Worm (Caenorhabditis elegans): ENCODE measurements around the gene C23G10.2.
A peak's percentile ranks its signal among the peaks of the same experiment; 100 is the strongest.

Gene C23G10.2

ce11 chrIII:6198378-6199234 is 9.3 kb upstream of the C23G10.2 start, which contains the start of the genes C23G10.7 and rpn-2 (continued):
- peak in 1 of 2 experiments; percentile 55 for TF ChIP-seq mdl-1 (tag; optimal IDR thresholded peaks at IDR 0.05)
- peak; percentile 13 for TF ChIP-seq lin-39 (tag; optimal IDR thresholded peaks at IDR 0.05)
- no peak for TF ChIP-seq aha-1 (tag; optimal IDR thresholded peaks at IDR 0.05)
- no peak for TF ChIP-seq hlh-4 (tag; optimal IDR thresholded peaks at IDR 0.05)
- TF ChIP-seq F16B12.6 (tag; optimal IDR thresholded peaks at IDR 0.05), result peak; percentile 52
- no peak for TF ChIP-seq aly-2 (tag; optimal IDR thresholded peaks at IDR 0.05)
- TF ChIP-seq sptf-1 (tag; optimal IDR thresholded peaks at IDR 0.05), result no peak
- TF ChIP-seq unc-98 (GFP tag; IDR thresholded peaks at IDR 0.05), result no peak
- TF ChIP-seq ets-5 (GFP tag; IDR thresholded peaks at IDR 0.05), result no peak
- no peak for TF ChIP-seq vab-15 (tag; optimal IDR thresholded peaks at IDR 0.05)
- peak; percentile 81 for TF ChIP-seq nhr-85 (tag)
- TF ChIP-seq dsc-1 (tag; optimal IDR thresholded peaks at IDR 0.05), result peak; percentile 71
- peak; percentile 72 for TF ChIP-seq nhr-20 (tag; optimal IDR thresholded peaks at IDR 0.05)
- TF ChIP-seq ama-1 (optimal IDR thresholded peaks at IDR 0.05), result peak; percentile 14

ce11 chrIII:6201325-6201724 is 6.5 kb upstream of the C23G10.2 start:
- TF ChIP-seq unc-98 (GFP tag; IDR thresholded peaks at IDR 0.05), result no peak
- no peak for TF ChIP-seq ets-5 (GFP tag; IDR thresholded peaks at IDR 0.05)
- TF ChIP-seq nhr-71 (tag; optimal IDR thresholded peaks at IDR 0.05), result no peak
- no peak for TF ChIP-seq lin-35 (GFP tag; optimal IDR thresholded peaks at IDR 0.05)
- TF ChIP-seq ces-1 (GFP tag; optimal IDR thresholded peaks at IDR 0.05), result no peak
- TF ChIP-seq nhr-11 (tag; optimal IDR thresholded peaks at IDR 0.05), result no peak
- no peak for TF ChIP-seq zag-1 (tag; optimal IDR thresholded peaks at IDR 0.05)
- no peak for TF ChIP-seq aha-1 (tag; optimal IDR thresholded peaks at IDR 0.05)
- no peak for TF ChIP-seq unc-86 (tag; optimal IDR thresholded peaks at IDR 0.05)
- no peak for TF ChIP-seq nhr-84 (tag; optimal IDR thresholded peaks at IDR 0.05)
- no peak for TF ChIP-seq C04F5.9 (tag; optimal IDR thresholded peaks at IDR 0.05)
- no peak for TF ChIP-seq lin-13 (GFP tag; optimal IDR thresholded peaks at IDR 0.05)
- no peak for TF ChIP-seq hlh-17 (GFP tag; optimal IDR thresholded peaks at IDR 0.05; ENCODE audit: borderline replicate concordance)
- no peak for TF ChIP-seq sup-37 (GFP tag; optimal IDR thresholded peaks at IDR 0.05)

- TF ChIP-seq unc-86 (tag; optimal IDR thresholded peaks at IDR 0.05), result no peak
- no peak for TF ChIP-seq ets-5 (GFP tag; IDR thresholded peaks at IDR 0.05)
- TF ChIP-seq nhr-28 (tag; optimal IDR thresholded peaks at IDR 0.05), result no peak
- TF ChIP-seq efl-1 (optimal IDR thresholded peaks at IDR 0.05), result no peak
- peak in 1 of 2 experiments; percentile 38 for TF ChIP-seq efl-1 (GFP tag; optimal IDR thresholded peaks at IDR 0.05 in 1 of 2)
- no peak for TF ChIP-seq egl-27 (tag; optimal IDR thresholded peaks at IDR 0.05)
- peak; percentile 12 for TF ChIP-seq aly-2 (tag; optimal IDR thresholded peaks at IDR 0.05)
Observed at ce11 chrIII:6202440-6202839, 5.4 kb upstream of the C23G10.2 start.

ce11 chrIII:6206161-6206853 is 1.6 kb upstream of the C23G10.2 start, which contains the start of the genes sna-3 and rps-3:
TSS of gene sna-3 (minus strand) at chrIII:6206211.
TSS of gene rps-3 (plus strand) at chrIII:6206803.
- TF ChIP-seq pax-3 (tag; optimal IDR thresholded peaks at IDR 0.05), result no peak
- no peak for TF ChIP-seq elt-2 (tag; optimal IDR thresholded peaks at IDR 0.05)
- no peak for TF ChIP-seq nhr-11 (tag; optimal IDR thresholded peaks at IDR 0.05)
- no peak for TF ChIP-seq unc-98 (GFP tag; IDR thresholded peaks at IDR 0.05)
- peak; percentile 44 for TF ChIP-seq dsc-1 (tag; optimal IDR thresholded peaks at IDR 0.05)
- peak; percentile 70 for TF ChIP-seq lin-14 (GFP tag; optimal IDR thresholded peaks at IDR 0.05)
- no peak for TF ChIP-seq ceh-63 (GFP tag; optimal IDR thresholded peaks at IDR 0.05)
- TF ChIP-seq unc-130 (tag; optimal IDR thresholded peaks at IDR 0.05), result peak; percentile 79
- peak; percentile 71 for TF ChIP-seq blmp-1 (tag; optimal IDR thresholded peaks at IDR 0.05)
- 0 out of 2 replicates have a peak, but pooled peaks have one; percentile 27 for TF ChIP-seq grh-1 (GFP tag; IDR thresholded peaks at IDR 0.05)
- peak; percentile 85 for TF ChIP-seq rnt-1 (tag; optimal IDR thresholded peaks at IDR 0.05)
- TF ChIP-seq nhr-90 (tag; optimal IDR thresholded peaks at IDR 0.05; ENCODE audit: poor library complexity), result peak; percentile 57
- peak in 1 of 2 experiments; percentile 41 for TF ChIP-seq ztf-11 (tag; optimal IDR thresholded peaks at IDR 0.05)
- TF ChIP-seq ets-5 (GFP tag; IDR thresholded peaks at IDR 0.05), result no peak
- TF ChIP-seq snpc-4 (tag; optimal IDR thresholded peaks at IDR 0.05), result peak; percentile 27
- TF ChIP-seq alr-1 (tag; optimal IDR thresholded peaks at IDR 0.05; ENCODE audit: borderline replicate concordance), result no peak
- TF ChIP-seq elt-3 (tag; optimal IDR thresholded peaks at IDR 0.05), result peak in 4 of 6 experiments; percentile 30 to 69 (median 38)
- no peak for TF ChIP-seq Y116A8C.19 (tag; optimal IDR thresholded peaks at IDR 0.05; ENCODE audit: borderline replicate concordance)
- TF ChIP-seq pag-3 (tag; optimal IDR thresholded peaks at IDR 0.05; ENCODE audit: borderline replicate concordance, insufficient read depth), result no peak
